Worm (Caenorhabditis elegans) whole organism, young adult: ENCODE measurements around the gene Y62H9A.2.

ENCODE experiments used
- C06A6.2 ChIP-seq: fragments of 200-800 bp; sonication (Bioruptor generic); conservative IDR thresholded peaks from 2 replicates; pipeline ENCODE4 v1.3.6; 2022; ENCODE audit warnings: missing genetic modification characterization, missing compliant biosample characterization
- F10E7.11 ChIP-seq: sonication (generic microtip); optimal IDR thresholded peaks from 2 replicates; lab custom pipeline; 2017; ENCODE audit warnings: mild to moderate bottlenecking, missing genetic modification characterization, moderate library complexity, missing compliant biosample characterization
- F23B12.7 ChIP-seq: sonication (generic microtip); optimal IDR thresholded peaks from 2 replicates; lab custom pipeline; 2017; ENCODE audit warnings: missing genetic modification characterization, mild to moderate bottlenecking, missing compliant biosample characterization, antibody characterized with exemption, moderate library complexity; ENCODE audit not compliant: insufficient read depth
- F37B4.10 ChIP-seq: fragments of 200-800 bp; sonication (Bioruptor generic); IDR thresholded peaks from 2 replicates; pipeline ENCODE4 v1.3.6; 2022; ENCODE audit warnings: missing genetic modification characterization, missing compliant biosample characterization
- F57C9.4 ChIP-seq: sonication (generic microtip); optimal IDR thresholded peaks from 2 replicates; lab custom pipeline; 2017; ENCODE audit warnings: mild to moderate bottlenecking, missing genetic modification characterization, missing compliant biosample characterization
- ZK185.1 ChIP-seq: sonication (generic microtip); optimal IDR thresholded peaks from 2 replicates; lab custom pipeline; 2016; ENCODE audit warnings: mild to moderate bottlenecking, missing genetic modification characterization, missing compliant biosample characterization; ENCODE audit not compliant: poor library complexity, severe bottlenecking
- akir-1 ChIP-seq: fragments of 200-800 bp; sonication (Bioruptor generic); optimal IDR thresholded peaks from 2 replicates; lab custom pipeline; 2018; ENCODE audit warnings: mild to moderate bottlenecking, missing genetic modification characterization, moderate library complexity, missing compliant biosample characterization
- aptf-3 ChIP-seq: fragments of 200-800 bp; sonication (Bioruptor generic); IDR thresholded peaks from 2 replicates; pipeline ENCODE4 v1.3.6; 2022; ENCODE audit warnings: missing genetic modification characterization, missing compliant biosample characterization
- ccch-3 ChIP-seq: fragments of 200-800 bp; sonication (Bioruptor generic); optimal IDR thresholded peaks from 2 replicates; lab custom pipeline; 2018; ENCODE audit warnings: mild to moderate bottlenecking, missing genetic modification characterization, missing compliant biosample characterization
- ceh-100 ChIP-seq: fragments of 200-800 bp; sonication (Bioruptor generic); IDR thresholded peaks from 2 replicates; pipeline ENCODE4 v1.3.6; 2022; ENCODE audit warnings: missing genetic modification reagents, missing genetic modification characterization, missing compliant biosample characterization
- ceh-40 ChIP-seq: fragments of 200-800 bp; sonication (Bioruptor generic); IDR thresholded peaks from 2 replicates; pipeline ENCODE4 v1.3.6; 2022; ENCODE audit warnings: missing genetic modification characterization, missing compliant biosample characterization
- ceh-79 ChIP-seq: sonication (generic microtip); optimal IDR thresholded peaks from 2 replicates; lab custom pipeline; 2017; ENCODE audit warnings: mild to moderate bottlenecking, missing genetic modification characterization, missing compliant biosample characterization
- ceh-91 ChIP-seq: fragments of 200-800 bp; sonication (Bioruptor generic); IDR thresholded peaks from 2 replicates; pipeline ENCODE4 v1.3.6; 2022; ENCODE audit warnings: missing genetic modification reagents, missing genetic modification characterization, missing compliant biosample characterization
- dpl-1 ChIP-seq: fragments of 150-350 bp; optimal IDR thresholded peaks from 2 replicates; lab custom pipeline; 2014; ENCODE audit warnings: missing biosample characterization, missing genetic modification reagents, missing genetic modification characterization
- egl-18 ChIP-seq: fragments of 200-800 bp; sonication (Bioruptor generic); IDR thresholded peaks from 2 replicates; pipeline ENCODE4 v1.3.6; 2022; ENCODE audit warnings: missing genetic modification reagents, missing genetic modification characterization, missing compliant biosample characterization
- ets-4 ChIP-seq: fragments of 200-800 bp; sonication (Bioruptor generic); optimal IDR thresholded peaks from 2 replicates; lab custom pipeline; 2018; ENCODE audit warnings: mild to moderate bottlenecking, missing genetic modification characterization, missing compliant biosample characterization
- fkh-3 ChIP-seq: sonication (generic microtip); optimal IDR thresholded peaks from 2 replicates; lab custom pipeline; 2016; ENCODE audit warnings: mild to moderate bottlenecking, missing genetic modification characterization, missing compliant biosample characterization
- gei-17 ChIP-seq: fragments of 200-800 bp; sonication (Bioruptor generic); optimal IDR thresholded peaks from 2 replicates; lab custom pipeline; 2018; ENCODE audit warnings: mild to moderate bottlenecking, missing genetic modification characterization, missing compliant biosample characterization
- hmg-1.2 ChIP-seq: fragments of 200-800 bp; sonication (Bioruptor generic); IDR thresholded peaks from 2 replicates; pipeline ENCODE4 v1.3.6; 2022; ENCODE audit warnings: missing genetic modification reagents, missing genetic modification characterization, missing compliant biosample characterization
- hsf-1 ChIP-seq: fragments of 200-800 bp; sonication (Bioruptor generic); IDR thresholded peaks from 2 replicates; pipeline ENCODE4 v1.3.6; 2022; ENCODE audit warnings: missing genetic modification reagents, missing genetic modification characterization, missing compliant biosample characterization
- lag-1 ChIP-seq: fragments of 200-800 bp; sonication (Bioruptor generic); IDR thresholded peaks from 2 replicates; pipeline ENCODE4 v1.3.6; 2022; ENCODE audit warnings: missing genetic modification reagents, missing genetic modification characterization, missing compliant biosample characterization
- let-607 ChIP-seq, 2 experiments: fragments of 200-800 bp in 1 of 2; sonication (Bioruptor generic) in 1 of 2; sonication (generic microtip) in 1 of 2; optimal IDR thresholded peaks; 2 replicates each; lab custom pipeline; 2016 to 2018; ENCODE audit warnings: mild to moderate bottlenecking in 2 of 2, missing compliant biosample characterization in 2 of 2, missing genetic modification characterization in 2 of 2, moderate library complexity in 2 of 2, missing genotype in 1 of 2
- lir-1 ChIP-seq: fragments of 200-800 bp; sonication (Bioruptor generic); conservative IDR thresholded peaks from 2 replicates; pipeline ENCODE4 v1.3.6; 2022; ENCODE audit warnings: missing genetic modification reagents, missing genetic modification characterization, missing compliant biosample characterization
- lsl-1 ChIP-seq: fragments of 200-800 bp; sonication (Bioruptor generic); optimal IDR thresholded peaks from 2 replicates; lab custom pipeline; 2018; ENCODE audit warnings: mild to moderate bottlenecking, missing genetic modification characterization, moderate library complexity, missing compliant biosample characterization
- madf-10 ChIP-seq: sonication (generic microtip); optimal IDR thresholded peaks from 2 replicates; lab custom pipeline; 2016; ENCODE audit warnings: mild to moderate bottlenecking, missing genetic modification characterization, missing compliant biosample characterization
- mcd-1 ChIP-seq: fragments of 200-800 bp; sonication (Bioruptor generic); IDR thresholded peaks from 2 replicates; pipeline ENCODE4 v1.3.6; 2022; ENCODE audit warnings: missing genetic modification reagents, missing genetic modification characterization, missing compliant biosample characterization
- mes-4 ChIP-seq: sonication (generic microtip); optimal IDR thresholded peaks from 2 replicates; lab custom pipeline; 2016; ENCODE audit warnings: missing genotype, missing genetic modification characterization, missing compliant biosample characterization
- mxl-1 ChIP-seq: sonication (generic microtip); optimal IDR thresholded peaks from 2 replicates; lab custom pipeline; 2016; ENCODE audit warnings: missing genetic modification characterization, missing compliant biosample characterization
- nhr-120 ChIP-seq: fragments of 200-800 bp; sonication (Bioruptor generic); IDR thresholded peaks from 2 replicates; pipeline ENCODE4 v1.3.6; 2022; ENCODE audit warnings: missing genetic modification characterization, missing compliant biosample characterization
- nhr-27 ChIP-seq: fragments of 200-800 bp; sonication (Bioruptor generic); optimal IDR thresholded peaks from 2 replicates; lab custom pipeline; 2018; ENCODE audit warnings: mild to moderate bottlenecking, missing genetic modification characterization, moderate library complexity, missing compliant biosample characterization
- nhr-80 ChIP-seq: sonication (generic microtip); optimal IDR thresholded peaks from 2 replicates; lab custom pipeline; 2016; ENCODE audit warnings: missing genetic modification characterization, missing compliant biosample characterization
- pha-4 ChIP-seq: fragments of 150-350 bp; sonication (generic microtip); optimal IDR thresholded peaks from 2 replicates; lab custom pipeline; 2014; ENCODE audit warnings: missing biosample characterization, missing genetic modification reagents, missing genetic modification characterization
- rec-8 ChIP-seq, 2 experiments: sonication (generic microtip); optimal IDR thresholded peaks; 2 replicates each; lab custom pipeline; 2016; ENCODE audit warnings: mild to moderate bottlenecking in 2 of 2, missing genetic modification characterization in 2 of 2, missing genetic modification reagents in 2 of 2, missing genotype in 2 of 2, missing biosample characterization in 1 of 2, missing compliant biosample characterization in 1 of 2, moderate library complexity in 1 of 2
- snpc-1.1 ChIP-seq: sonication (generic microtip); optimal IDR thresholded peaks from 2 replicates; lab custom pipeline; 2017; ENCODE audit warnings: missing genetic modification characterization, mild to moderate bottlenecking, missing compliant biosample characterization, antibody characterized with exemption, moderate library complexity, missing genotype, missing genetic modification reagents; ENCODE audit not compliant: insufficient read depth
- snpc-4 ChIP-seq, 5 experiments: fragments of 150-350 bp in 1 of 5; sonication (generic microtip) in 4 of 5; optimal IDR thresholded peaks; 2 replicates each; lab custom pipeline; 2014 to 2018; ENCODE audit warnings: missing genetic modification characterization in 5 of 5, missing biosample characterization in 3 of 5, antibody characterized with exemption in 2 of 5, mild to moderate bottlenecking in 2 of 5, missing compliant biosample characterization in 2 of 5, missing genotype in 2 of 5, moderate library complexity in 2 of 5, missing genetic modification reagents in 1 of 5
- ztf-22 ChIP-seq: fragments of 200-800 bp; sonication (Bioruptor generic); optimal IDR thresholded peaks from 2 replicates; lab custom pipeline; 2018; ENCODE audit warnings: mild to moderate bottlenecking, missing genetic modification characterization, moderate library complexity, missing compliant biosample characterization

Y62H9A.2 gene

ce11 chrX:11917994-11918393 is 40.0 kb upstream of the Y62H9A.2 start, which contains the start of gene Y62H9A.16:
TSS of gene Y62H9A.16 (plus strand) at chrX:11918294.
- TF ChIP-seq lir-1 (GFP tag; lab: Robert Waterston, UW) (no peak), mxl-1 (no peak), let-607 (tag; optimal IDR thresholded peaks at IDR 0.05; lab: Kevin White, UChicago) (no peak), mes-4 (tag; lab: Kevin White, UChicago) (no peak), nhr-27 (no peak), nhr-120 (GFP tag; lab: Robert Waterston, UW) (no peak), lsl-1 (no peak), snpc-4 (GFP tag; optimal IDR thresholded peaks at IDR 0.05; lab: Kevin White, UChicago) (no peak), snpc-4 (tag; optimal IDR thresholded peaks at IDR 0.05; lab: Kevin White, UChicago) (no peak), ceh-79 (tag; lab: Kevin White, UChicago) (no peak), ztf-22 (no peak), ZK185.1 (tag; lab: Kevin White, UChicago) (no peak), C06A6.2 (GFP tag; lab: Robert Waterston, UW) (no peak), snpc-1.1 (no peak), egl-18 (GFP tag; lab: Robert Waterston, UW) (no peak)

DNA sequence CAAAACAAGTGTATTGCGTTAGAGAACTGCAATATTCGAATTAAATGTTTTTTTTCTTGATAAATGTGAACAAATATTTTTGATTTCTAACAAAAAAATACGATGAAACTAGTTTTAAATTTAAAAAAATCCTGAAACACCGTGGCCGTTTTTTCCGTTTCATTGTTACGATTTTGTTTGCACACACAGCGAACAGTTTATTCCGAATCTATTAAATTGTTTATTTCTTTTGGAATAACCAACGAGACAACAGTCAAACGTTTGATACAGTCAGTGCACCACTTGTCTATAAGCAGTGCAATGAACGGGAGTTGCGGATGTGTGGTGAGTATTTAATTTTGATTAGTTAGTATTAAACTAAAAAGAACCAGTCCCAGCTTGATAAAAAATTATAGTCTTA is 38.7 kb upstream of the Y62H9A.2 start, which contains the start of gene Y62H9A.13:
Gene Y62H9A.13, plus strand, starts transcription at position 301 of the 400 bp plus-strand sequence.
- no peak for TF ChIP-seq lag-1
- no peak for TF ChIP-seq snpc-4 (GFP tag; optimal IDR thresholded peaks at IDR 0.05; lab: Kevin White, UChicago)
- no peak for TF ChIP-seq snpc-4 (tag; optimal IDR thresholded peaks at IDR 0.05; lab: Kevin White, UChicago)
- no peak for TF ChIP-seq dpl-1 (GFP tag; lab: Kevin White, UChicago)
- TF ChIP-seq F10E7.11 (tag; lab: Kevin White, UChicago) = no peak
- TF ChIP-seq akir-1 = no peak
- no peak for TF ChIP-seq pha-4
- TF ChIP-seq F57C9.4 (tag; lab: Kevin White, UChicago) = no peak
- no peak for TF ChIP-seq ceh-91 (GFP tag; lab: Robert Waterston, UW)
- TF ChIP-seq, all 124 proteins: peak for 0

ce11 chrX:11913824-11914223 is 35.8 kb upstream of the Y62H9A.2 start, which contains the start of gene Y62H9A.12:
TSS of gene Y62H9A.12 (plus strand) at chrX:11914124.
- TF ChIP-seq gei-17 (GFP tag; lab: Kevin White, UChicago) (no peak), madf-10 (tag; lab: Kevin White, UChicago) (no peak), F23B12.7 (tag; lab: Kevin White, UChicago) (no peak), ccch-3 (GFP tag; lab: Kevin White, UChicago) (no peak), mcd-1 (GFP tag; lab: Robert Waterston, UW) (no peak), hmg-1.2 (GFP tag; lab: Robert Waterston, UW) (no peak), C06A6.2 (GFP tag; lab: Robert Waterston, UW) (no peak), fkh-3 (tag; lab: Kevin White, UChicago) (no peak), ceh-100 (GFP tag; lab: Robert Waterston, UW) (no peak)

ce11 chrX:11910046-11910445 is 32.0 kb upstream of the Y62H9A.2 start, which contains the start of gene Y62H9A.15:
TSS of gene Y62H9A.15 (minus strand) at chrX:11910145.
- TF ChIP-seq ets-4 (GFP tag; lab: Kevin White, UChicago) (no peak), nhr-80 (tag; lab: Kevin White, UChicago) (peak; percentile 15)

ce11 chrX:11909168-11909567 is 31.2 kb upstream of the Y62H9A.2 start:
- no peak for TF ChIP-seq rec-8 (tag; optimal IDR thresholded peaks at IDR 0.05; lab: Kevin White, UChicago)
- TF ChIP-seq ets-4 (GFP tag; lab: Kevin White, UChicago) = peak; percentile 35
- no peak for TF ChIP-seq F37B4.10 (GFP tag; lab: Robert Waterston, UW)
- peak; percentile 66 for TF ChIP-seq nhr-80 (tag; lab: Kevin White, UChicago)
- no peak for TF ChIP-seq aptf-3 (GFP tag; lab: Robert Waterston, UW)
- TF ChIP-seq ceh-40 (GFP tag; lab: Robert Waterston, UW) = no peak
- no peak for TF ChIP-seq hsf-1 (GFP tag; lab: Robert Waterston, UW)
- TF ChIP-seq, all 124 proteins: peak for 2
